Fruit fly (Drosophila melanogaster): ENCODE data around the gene Cpr73D.

DNA sequence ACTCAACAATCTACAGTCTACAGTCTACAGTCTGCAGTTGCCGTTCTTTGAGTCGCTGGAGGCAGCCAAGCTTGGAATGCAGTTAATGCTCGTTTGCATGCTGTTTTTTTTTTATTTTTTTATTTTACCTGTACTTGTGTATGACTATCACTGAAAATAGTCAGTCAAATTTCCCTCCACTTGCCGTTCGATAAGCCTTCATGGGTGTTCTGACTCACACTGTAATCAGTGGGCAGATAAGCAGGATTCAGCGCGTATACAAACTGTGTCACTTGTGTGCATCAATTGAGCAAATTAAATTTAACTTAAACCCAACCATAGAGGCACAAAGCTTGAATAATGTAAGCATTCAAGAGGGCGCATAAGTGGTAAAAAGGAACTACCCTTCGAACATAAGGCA, 19.8 kb upstream of the Cpr73D start:
- TF ChIP-seq psq (optimal IDR thresholded peaks at IDR 0.05) (no peak), CG8478 (optimal IDR thresholded peaks at IDR 0.05) (no peak), Dll (optimal IDR thresholded peaks at IDR 0.05) (no peak)

Measured in whole organism.